Fruit fly (Drosophila melanogaster) whole organism, pupa: ENCODE data around the gene CG13850.

Source experiments
- CG10348 ChIP-seq: fragments of 200-800 bp; sonication (Bioruptor generic); IDR thresholded peaks from 2 replicates; pipeline ENCODE4 v1.3.6; 2022; ENCODE audit warnings: missing biosample characterization, missing genetic modification characterization
- CG12605 ChIP-seq: fragments of 200-800 bp; sonication (Bioruptor generic); IDR thresholded peaks from 2 replicates; pipeline ENCODE4 v1.3.6; 2022; ENCODE audit warnings: missing biosample characterization, missing genetic modification characterization
- CG13204 ChIP-seq: fragments of 200-800 bp; sonication (Bioruptor generic); optimal IDR thresholded peaks from 2 replicates; lab custom pipeline; 2018; ENCODE audit warnings: missing biosample characterization, mild to moderate bottlenecking, missing genetic modification characterization, moderate library complexity
- CG14655 ChIP-seq: fragments of 200-800 bp; sonication (Bioruptor generic); optimal IDR thresholded peaks from 3 replicates; lab custom pipeline; 2017; ENCODE audit warnings: mild to moderate bottlenecking, missing biosample characterization, missing genetic modification reagents, missing genetic modification characterization
- CG15710 ChIP-seq: fragments of 200-800 bp; sonication (Bioruptor generic); optimal IDR thresholded peaks from 2 replicates; lab custom pipeline; 2018; ENCODE audit warnings: missing biosample characterization, mild to moderate bottlenecking, missing genetic modification characterization, moderate library complexity
- CG17806 ChIP-seq: fragments of 200-800 bp; sonication (Bioruptor generic); optimal IDR thresholded peaks from 2 replicates; lab custom pipeline; 2018; ENCODE audit warnings: missing biosample characterization, mild to moderate bottlenecking, missing genetic modification characterization, moderate library complexity
- CG32121 ChIP-seq: fragments of 200-800 bp; sonication (Bioruptor generic); IDR thresholded peaks from 2 replicates; pipeline ENCODE4 v1.3.6; 2022; ENCODE audit warnings: missing biosample characterization, missing genetic modification characterization
- CG34367 ChIP-seq: fragments of 200-800 bp; sonication (Bioruptor generic); optimal IDR thresholded peaks from 2 replicates; lab custom pipeline; 2018; ENCODE audit warnings: missing biosample characterization, mild to moderate bottlenecking, missing genetic modification characterization
- CG4496 ChIP-seq: fragments of 200-800 bp; sonication (Bioruptor generic); IDR thresholded peaks from 3 replicates; pipeline ENCODE4 v1.3.6; 2022; ENCODE audit warnings: missing biosample characterization, missing genetic modification characterization
- CG8159 ChIP-seq: fragments of 200-800 bp; sonication (Bioruptor generic); optimal IDR thresholded peaks from 3 replicates; lab custom pipeline; 2018; ENCODE audit warnings: missing biosample characterization, mild to moderate bottlenecking, missing genetic modification characterization, moderate library complexity
- CG8301 ChIP-seq: fragments of 200-800 bp; sonication (Bioruptor generic); optimal IDR thresholded peaks from 2 replicates; lab custom pipeline; 2018; ENCODE audit warnings: missing biosample characterization, mild to moderate bottlenecking, missing genetic modification characterization
- CG9948 ChIP-seq: fragments of 200-800 bp; sonication (Bioruptor generic); optimal IDR thresholded peaks from 2 replicates; lab custom pipeline; 2018; ENCODE audit warnings: missing biosample characterization, mild to moderate bottlenecking, missing genetic modification characterization, moderate library complexity
- D1 ChIP-seq: fragments of 200-800 bp; sonication (Bioruptor generic); optimal IDR thresholded peaks from 2 replicates; lab custom pipeline; 2018; ENCODE audit warnings: missing biosample characterization, mild to moderate bottlenecking, missing genetic modification characterization, moderate library complexity
- EcR ChIP-seq: fragments of 200-800 bp; sonication (Bioruptor generic); optimal IDR thresholded peaks from 3 replicates; lab custom pipeline; 2019; ENCODE audit warnings: missing biosample characterization, missing genetic modification characterization, mild to moderate bottlenecking, moderate library complexity, missing genetic modification reagents
- Ets98B ChIP-seq: fragments of 200-800 bp; sonication (Bioruptor generic); IDR thresholded peaks from 2 replicates; pipeline ENCODE4 v1.3.6; 2022; ENCODE audit warnings: missing biosample characterization, missing genetic modification characterization
- Pif1A ChIP-seq: fragments of 200-800 bp; sonication (Bioruptor generic); optimal IDR thresholded peaks from 3 replicates; lab custom pipeline; 2016; ENCODE audit warnings: missing biosample characterization, missing genetic modification characterization
- Pif1B ChIP-seq: fragments of 200-800 bp; sonication (Bioruptor generic); optimal IDR thresholded peaks from 3 replicates; lab custom pipeline; 2016; ENCODE audit warnings: missing biosample characterization, missing genetic modification characterization
- Snoo ChIP-seq: fragments of 200-800 bp; sonication (Bioruptor generic); optimal IDR thresholded peaks from 3 replicates; lab custom pipeline; 2017; ENCODE audit warnings: missing biosample characterization, mild to moderate bottlenecking, missing genetic modification characterization, inconsistent platforms
- fd96Ca ChIP-seq: fragments of 200-800 bp; sonication (Bioruptor generic); IDR thresholded peaks from 3 replicates; pipeline ENCODE4 v1.3.6; 2022; ENCODE audit warnings: missing biosample characterization, missing genetic modification characterization
- gl ChIP-seq: fragments of 200-800 bp; sonication (Bioruptor generic); optimal IDR thresholded peaks from 2 replicates; lab custom pipeline; 2018; ENCODE audit warnings: missing biosample characterization, mild to moderate bottlenecking, missing genetic modification characterization
- rn ChIP-seq: fragments of 200-800 bp; sonication (Bioruptor generic); IDR thresholded peaks from 2 replicates; pipeline ENCODE4 v1.3.6; 2022; ENCODE audit warnings: missing biosample characterization, missing genetic modification characterization

The CG13850 gene

DNA sequence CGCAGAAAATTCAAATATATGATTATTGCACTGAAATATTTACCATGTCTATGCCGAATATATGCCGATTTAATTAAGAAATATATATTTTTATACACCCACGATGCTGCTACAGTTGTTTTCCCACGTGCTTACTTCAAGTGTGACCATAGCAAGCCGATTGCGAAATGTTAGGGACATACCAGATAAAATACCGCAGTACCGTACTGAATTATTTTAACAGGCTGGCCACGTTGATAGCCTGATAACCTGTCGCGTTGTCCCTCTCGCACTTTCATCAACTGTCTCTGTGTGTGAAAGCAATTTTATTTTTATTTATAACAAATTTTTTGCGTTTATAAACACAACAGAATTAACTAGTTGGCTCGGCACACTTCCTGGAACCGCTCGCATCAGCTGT lies 10.2 kb upstream of the CG13850 start, which contains the start of the genes Nop56 and mats:
Gene Nop56 (minus strand): TSS at position 158 of the 400 bp plus-strand sequence.
Gene mats (plus strand): TSS at position 251 of the 400 bp plus-strand sequence.
- TF ChIP-seq Pif1A (no peak), EcR (no peak), CG14655 (GFP tag; lab: Kevin White, UChicago) (no peak), CG4496 (GFP tag; lab: Robert Waterston, UW) (0 out of 3 replicates have a peak, but pooled peaks have one; percentile 29), rn (no peak)

DNA sequence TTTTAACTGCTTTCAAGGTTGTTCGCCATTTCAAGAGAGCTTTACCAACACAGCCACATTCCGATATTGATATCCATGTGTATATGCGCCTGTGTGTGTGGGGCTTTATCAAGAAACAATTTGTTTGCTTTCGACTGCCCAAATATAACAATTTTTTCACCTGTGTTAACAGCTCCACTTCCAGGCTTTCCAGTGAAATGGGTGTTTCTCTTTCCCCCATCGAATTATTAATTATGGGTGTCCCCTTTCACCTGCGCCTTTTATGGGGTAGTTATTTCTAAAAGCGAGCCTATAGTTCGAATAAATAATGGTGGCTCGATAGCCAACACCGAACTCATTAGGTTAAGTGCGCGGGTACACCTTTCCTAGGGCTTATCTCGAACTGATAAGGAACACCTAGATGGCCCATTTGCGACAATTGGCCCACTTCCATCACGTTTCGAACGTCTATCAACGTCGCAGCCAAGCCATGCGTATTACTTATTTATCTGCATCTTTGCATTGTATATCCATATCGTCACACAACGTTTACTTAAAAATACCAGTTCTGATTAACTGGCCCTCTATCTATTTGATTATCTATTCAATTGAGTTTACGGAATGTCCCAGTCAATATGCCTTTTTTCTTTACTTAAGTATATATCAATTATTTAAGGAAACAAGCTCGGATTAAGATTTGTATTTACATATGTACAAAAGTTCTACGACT lies 1.3 kb upstream of the CG13850 start:
- TF ChIP-seq CG9948 (tag; lab: Kevin White, UChicago) = no peak
- TF ChIP-seq CG8301 = no peak
- no peak for TF ChIP-seq CG10348 (GFP tag; lab: Robert Waterston, UW)
- no peak for TF ChIP-seq rn
- TF ChIP-seq EcR = no peak
- no peak for TF ChIP-seq CG32121
- no peak for TF ChIP-seq CG12605 (GFP tag; lab: Robert Waterston, UW)
- no peak for TF ChIP-seq CG8159 (tag; lab: Kevin White, UChicago)
- no peak for TF ChIP-seq CG4496 (GFP tag; lab: Robert Waterston, UW)
- no peak for TF ChIP-seq gl
- no peak for TF ChIP-seq CG15710 (tag; lab: Kevin White, UChicago)

DNA sequence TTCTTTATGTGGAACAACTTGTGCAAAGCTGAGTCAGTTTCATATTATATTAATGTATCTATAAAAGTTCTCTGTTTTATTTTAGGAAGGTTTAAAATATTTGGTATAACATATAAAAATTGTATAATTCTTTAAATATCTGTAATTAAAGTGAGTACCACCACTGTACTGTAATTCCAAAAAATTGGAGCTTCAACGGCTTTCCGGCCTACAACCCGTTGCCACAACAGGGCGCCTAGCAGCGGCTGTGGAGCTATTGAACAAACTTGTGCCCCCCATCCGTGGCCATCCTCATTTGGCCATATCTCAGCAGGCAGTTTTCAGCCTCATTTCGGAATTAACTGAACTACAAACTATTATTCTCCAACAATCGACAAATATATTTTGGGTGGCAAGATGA lies 5.1 kb downstream of the CG13850 start, which contains the start of gene CG13855:
Gene CG13855 (plus strand): TSS at position 301 of the 400 bp plus-strand sequence.
- no peak for TF ChIP-seq CG8301
- no peak for TF ChIP-seq gl
- no peak for TF ChIP-seq fd96Ca
- TF ChIP-seq CG10348 (GFP tag; lab: Robert Waterston, UW) = no peak
- no peak for TF ChIP-seq CG13204 (GFP tag; lab: Kevin White, UChicago)
- no peak for TF ChIP-seq EcR
- no peak for TF ChIP-seq CG15710 (tag; lab: Kevin White, UChicago)
- no peak for TF ChIP-seq CG4496 (GFP tag; lab: Robert Waterston, UW)
- TF ChIP-seq rn = no peak

DNA sequence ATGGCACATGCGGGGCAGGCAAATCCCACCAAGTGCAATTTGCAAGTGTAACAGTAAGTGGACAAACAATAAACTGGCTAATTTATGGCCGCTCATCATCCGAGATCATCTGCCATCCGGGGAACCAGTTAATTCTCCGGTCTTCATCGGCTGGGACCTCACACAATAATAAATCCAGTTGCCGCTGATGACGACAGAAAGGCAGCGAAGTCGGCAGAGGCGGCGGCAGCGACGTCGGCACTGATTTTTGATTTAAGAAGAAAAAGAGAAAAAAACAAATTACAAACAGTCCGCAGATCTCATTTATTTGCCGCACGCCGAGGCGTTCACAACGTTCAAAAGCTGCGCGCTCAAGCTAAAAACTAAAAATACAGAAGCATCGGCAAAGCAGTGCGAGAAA lies 8.4 kb downstream of the CG13850 start, which contains the start of gene CG13856:
Gene CG13856 (plus strand): TSS at position 301 of the 400 bp plus-strand sequence.
- TF ChIP-seq CG32121 = no peak
- no peak for TF ChIP-seq Snoo (tag; lab: Kevin White, UChicago)
- no peak for TF ChIP-seq Ets98B (GFP tag; lab: Robert Waterston, UW)
- no peak for TF ChIP-seq gl
- TF ChIP-seq CG4496 (GFP tag; lab: Robert Waterston, UW) = no peak
- TF ChIP-seq rn = no peak
- TF ChIP-seq CG13204 (GFP tag; lab: Kevin White, UChicago) = no peak

DNA sequence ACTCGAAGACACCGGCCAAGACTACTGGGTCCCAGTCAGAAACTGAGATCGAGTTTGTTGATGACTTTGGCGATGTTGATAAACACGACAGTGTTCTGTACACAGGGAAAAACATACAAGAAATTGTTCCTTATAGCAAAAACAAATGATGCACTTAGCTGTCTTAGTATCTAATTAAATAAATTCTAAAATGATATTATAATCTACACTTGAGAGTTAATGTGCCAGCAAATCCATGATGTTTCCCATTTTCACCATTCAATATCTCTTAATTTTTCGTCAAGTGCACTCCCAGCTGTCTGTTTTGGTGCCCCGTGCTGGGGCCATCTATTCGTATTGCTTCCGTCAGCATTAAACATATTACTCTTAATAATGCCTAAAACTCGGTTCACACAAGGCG lies 10.5 kb downstream of the CG13850 start:
- TF ChIP-seq CG4496 (GFP tag; lab: Robert Waterston, UW) (peak; percentile 79; the same call in 2 of the 3 replicates), CG12605 (GFP tag; lab: Robert Waterston, UW) (no peak), CG34367 (no peak), CG8301 (peak; percentile 85), CG14655 (GFP tag; lab: Kevin White, UChicago) (peak; percentile 85), gl (no peak), CG15710 (tag; lab: Kevin White, UChicago) (no peak), rn (no peak), EcR (no peak), Pif1B (GFP tag; lab: Kevin White, UChicago) (peak; percentile 43), CG32121 (peak; percentile 57; the same call in 1 of the 2 replicates), D1 (no peak), CG8159 (tag; lab: Kevin White, UChicago) (peak; percentile 23), CG13204 (GFP tag; lab: Kevin White, UChicago) (no peak), Pif1A (peak; percentile 61), Ets98B (GFP tag; lab: Robert Waterston, UW) (peak; percentile 69), CG10348 (GFP tag; lab: Robert Waterston, UW) (no peak), CG9948 (tag; lab: Kevin White, UChicago) (peak; percentile 54), fd96Ca (no peak), Snoo (tag; lab: Kevin White, UChicago) (no peak), CG17806 (no peak)

DNA sequence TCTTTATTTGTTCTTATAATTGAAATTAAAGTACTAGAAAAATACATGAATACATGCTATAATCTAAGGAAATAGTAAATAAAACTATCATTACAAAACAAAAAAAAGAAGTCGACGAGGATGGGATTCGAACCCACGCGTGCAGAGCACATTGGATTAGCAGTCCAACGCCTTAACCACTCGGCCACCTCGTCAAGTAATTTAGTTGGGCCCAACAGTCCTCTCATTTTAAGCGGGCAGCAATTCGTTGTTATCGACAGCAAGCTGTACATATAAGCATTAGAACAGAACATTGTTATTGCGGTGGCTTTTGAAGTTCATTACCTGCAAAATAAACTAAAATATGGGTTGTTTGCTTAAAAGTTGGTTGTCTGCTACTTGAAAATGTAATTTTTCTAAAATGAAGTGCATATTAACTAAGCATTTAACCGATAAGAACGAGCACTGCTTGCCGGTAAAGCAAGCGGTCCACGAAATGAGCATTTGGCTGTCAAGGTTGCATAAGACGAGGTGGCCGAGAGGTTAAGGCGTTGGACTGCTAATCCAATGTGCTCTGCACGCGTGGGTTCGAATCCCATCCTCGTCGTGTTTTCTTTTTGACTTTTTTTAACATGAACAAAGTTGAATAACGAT lies 13.5 kb downstream of the CG13850 start:
- TF ChIP-seq CG12605 (GFP tag; lab: Robert Waterston, UW) (no peak), CG17806 (no peak), CG32121 (no peak), CG34367 (no peak), EcR (no peak)

DNA sequence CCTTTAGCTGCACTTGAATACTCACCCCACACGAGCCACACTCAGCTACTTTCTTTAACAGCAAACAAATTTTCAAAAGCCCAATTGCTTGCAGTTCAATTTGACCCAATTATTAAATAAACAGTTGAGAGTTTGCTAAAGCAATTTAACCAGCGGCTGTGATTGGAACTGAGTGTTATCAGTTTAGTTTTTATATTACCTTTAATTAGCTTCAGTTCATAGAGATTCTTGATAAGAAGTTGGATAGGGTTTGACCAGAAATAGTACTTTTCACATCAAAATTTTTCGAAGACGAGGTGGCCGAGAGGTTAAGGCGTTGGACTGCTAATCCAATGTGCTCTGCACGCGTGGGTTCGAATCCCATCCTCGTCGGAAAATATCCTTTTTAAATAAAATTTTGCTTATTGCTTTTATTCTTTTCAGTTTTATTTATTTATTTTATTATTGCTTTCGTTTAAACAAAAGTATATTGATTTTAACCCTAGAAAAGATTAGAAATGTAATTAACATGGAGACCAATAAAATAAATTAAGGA lies 14.4 kb downstream of the CG13850 start:
- TF ChIP-seq CG34367 = no peak
